Worm (Caenorhabditis elegans) whole organism, mixed stage, embryonic: Measurements from ENCODE around the gene ttr-32.

ENCODE experiments used
- cnd-1 ChIP-seq: fragments of 200-800 bp; sonication (Bioruptor generic); optimal IDR thresholded peaks from 2 replicates; lab custom pipeline; 2018; ENCODE audit warnings: mild to moderate bottlenecking, missing genetic modification characterization, missing compliant biosample characterization
- mep-1 ChIP-seq: fragments of 150-350 bp; optimal IDR thresholded peaks from 2 replicates; lab custom pipeline; 2017; ENCODE audit warnings: missing biosample characterization, missing genetic modification reagents, missing genetic modification characterization, inconsistent platforms
- nhr-237 ChIP-seq: fragments of 150-350 bp; optimal IDR thresholded peaks from 2 replicates; lab custom pipeline; 2014; ENCODE audit warnings: missing biosample characterization, missing genetic modification characterization
- nhr-28 ChIP-seq: fragments of 150-350 bp; optimal IDR thresholded peaks from 2 replicates; lab custom pipeline; 2014; ENCODE audit warnings: missing biosample characterization, missing genetic modification characterization
- pha-4 ChIP-seq: fragments of 150-350 bp; optimal IDR thresholded peaks from 2 replicates; lab custom pipeline; 2018; ENCODE audit warnings: missing biosample characterization, missing genetic modification reagents, missing genetic modification characterization
- snpc-4 ChIP-seq: fragments of 150-350 bp; optimal IDR thresholded peaks from 2 replicates; lab custom pipeline; 2014; ENCODE audit warnings: missing biosample characterization, missing genetic modification characterization
- unc-39 ChIP-seq: fragments of 150-350 bp; optimal IDR thresholded peaks from 2 replicates; lab custom pipeline; 2014; ENCODE audit warnings: missing biosample characterization, missing genetic modification characterization

DNA sequence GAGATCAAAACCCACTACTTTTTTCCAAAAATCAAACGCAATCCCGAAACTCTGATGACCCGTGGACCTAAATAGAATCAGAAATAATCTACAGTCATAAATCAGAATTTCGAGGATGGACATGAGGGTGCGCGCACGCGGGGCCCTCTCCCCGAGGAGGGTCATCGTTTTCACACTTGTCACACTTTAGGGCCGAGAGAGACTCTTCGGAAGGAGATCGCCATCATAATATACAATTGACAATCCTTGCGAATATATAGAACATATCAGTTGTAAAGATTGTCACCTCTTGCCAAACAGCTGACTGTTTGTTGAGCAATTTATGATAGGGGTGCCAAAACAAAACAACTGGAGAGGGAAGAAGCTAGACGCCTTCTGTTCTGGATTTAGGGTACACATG is 36.1 kb upstream of the ttr-32 start:
- TF ChIP-seq nhr-28 (tag; lab: Kevin White, UChicago) (no peak), pha-4 (tag; lab: Kevin White, UChicago) (no peak), mep-1 (tag; lab: Kevin White, UChicago) (no peak), unc-39 (no peak), cnd-1 (tag; lab: Kevin White, UChicago) (no peak), nhr-237 (tag; lab: Kevin White, UChicago) (no peak), snpc-4 (no peak)
